Fruit fly (Drosophila melanogaster) Kc167 (cell line): ENCODE measurements around the gene CG3108.

Source experiments
- Myc ChIP-seq: fragments of >200 bp; optimal IDR thresholded peaks from 2 replicates; lab custom pipeline; 2017; ENCODE audit warnings: missing external identifiers
- Sin3A ChIP-seq: fragments of >200 bp; optimal IDR thresholded peaks from 2 replicates; lab custom pipeline; 2018; ENCODE audit warnings: missing external identifiers
- h ChIP-seq: fragments of >200 bp; optimal IDR thresholded peaks from 3 replicates; lab custom pipeline; 2018; ENCODE audit warnings: missing external identifiers
- psq ChIP-seq: fragments of >200 bp; optimal IDR thresholded peaks from 2 replicates; lab custom pipeline; 2017; ENCODE audit warnings: missing external identifiers
- ttk ChIP-seq: sonication (Bioruptor generic); optimal IDR thresholded peaks from 2 replicates; lab custom pipeline; 2017; ENCODE audit warnings: missing external identifiers

DNA sequence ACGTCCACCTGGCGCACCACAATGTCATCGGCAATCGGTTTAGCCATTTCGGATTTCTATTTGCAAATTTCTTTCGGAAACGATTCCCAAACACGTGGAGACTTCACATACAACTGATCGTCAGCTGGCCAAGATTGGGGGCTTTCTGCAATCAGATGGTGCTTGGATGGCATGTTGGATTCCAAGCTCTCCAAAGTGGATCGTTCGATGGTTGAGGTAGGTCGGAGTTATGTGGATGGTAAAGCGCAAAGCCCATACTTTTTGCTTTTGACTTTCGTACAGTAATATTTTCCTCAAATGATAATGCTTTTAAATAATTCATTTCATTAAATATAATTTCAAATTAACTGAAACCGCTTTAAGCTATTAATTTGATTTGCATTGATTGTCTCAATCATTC is 34.3 kb upstream of the CG3108 start, which contains the start of gene AgmNAT:
- no peak for TF ChIP-seq psq (lab: Kevin White, UChicago)
- no peak for TF ChIP-seq h (lab: Kevin White, UChicago)
- TF ChIP-seq Sin3A = no peak
- TF ChIP-seq ttk (lab: Kevin White, UChicago) = no peak
- no peak for TF ChIP-seq Myc (lab: Kevin White, UChicago)
